Fruit fly (Drosophila melanogaster): ENCODE results near the gene Rrp40.

Gene Rrp40

dm6 chr2L:1728620-1728944 is at the start of gene Rrp40:
Rrp40 (plus strand) TSS chr2L:1728732.
- TF ChIP-seq CG3995 (GFP tag; optimal IDR thresholded peaks at IDR 0.05) (peak; percentile 5), sr (GFP tag; IDR thresholded peaks at IDR 0.05) (no peak), sna (GFP tag; IDR thresholded peaks at IDR 0.05; ENCODE audit: partially characterized antibody) (0 out of 2 replicates have a peak, but pooled peaks have one; percentile 22), Meics (GFP tag; optimal IDR thresholded peaks at IDR 0.05) (no peak), CG6791 (GFP tag; IDR thresholded peaks at IDR 0.05; ENCODE audit: partially characterized antibody) (0 out of 3 replicates have a peak, but pooled peaks have one; percentile 8), CG14710 (tag; optimal IDR thresholded peaks at IDR 0.05) (peak; percentile 4), Pdp1 (GFP tag; optimal IDR thresholded peaks at IDR 0.05) (no peak), E2f2 (GFP tag; IDR thresholded peaks at IDR 0.05) (peak; percentile 85), dm (GFP tag; optimal IDR thresholded peaks at IDR 0.05) (peak; percentile 66), twi (tag; optimal IDR thresholded peaks at IDR 0.05) (peak; percentile 50), phol (tag; optimal IDR thresholded peaks at IDR 0.05) (no peak), CG1603 (tag; optimal IDR thresholded peaks at IDR 0.05) (peak; percentile 33), CG17186 (GFP tag; optimal IDR thresholded peaks at IDR 0.05) (peak; percentile 38), amos (GFP tag; IDR thresholded peaks at IDR 0.05; ENCODE audit: partially characterized antibody) (no peak), Dp (GFP tag; optimal IDR thresholded peaks at IDR 0.05) (peak; percentile 82), CG34422 (GFP tag; IDR thresholded peaks at IDR 0.05) (peak; percentile 38; the same call in 1 of the 3 replicates), pzg (GFP tag; optimal IDR thresholded peaks at IDR 0.05) (peak; percentile 60), Med (GFP tag) (peak; percentile 80), tll (GFP tag; optimal IDR thresholded peaks at IDR 0.05) (peak in 1 of 2 experiments; percentile 54), slbo (GFP tag; IDR thresholded peaks at IDR 0.05) (peak; percentile 17; the same call in 1 of the 2 replicates), Aef1 (GFP tag; IDR thresholded peaks at IDR 0.05) (no peak), CTCF (GFP tag; optimal IDR thresholded peaks at IDR 0.05) (peak; percentile 12), CG8290 (GFP tag; optimal IDR thresholded peaks at IDR 0.05) (no peak), CG8290 (tag; optimal IDR thresholded peaks at IDR 0.05) (no peak), NK7.1 (GFP tag; optimal IDR thresholded peaks at IDR 0.05) (no peak), Rfx (GFP tag; IDR thresholded peaks at IDR 0.05) (0 out of 2 replicates have a peak, but pooled peaks have one; percentile 7), CG10267 (tag; optimal IDR thresholded peaks at IDR 0.05) (peak; percentile 94), Max (GFP tag; optimal IDR thresholded peaks at IDR 0.05) (peak; percentile 3), CG7372 (GFP tag; IDR thresholded peaks at IDR 0.05) (no peak), Dll (GFP tag; IDR thresholded peaks at IDR 0.05; ENCODE audit: partially characterized antibody) (no peak), CG7928 (GFP tag; optimal IDR thresholded peaks at IDR 0.05) (peak; percentile 91), MBD-R2 (GFP tag; IDR thresholded peaks at IDR 0.05) (peak; percentile 74), stwl (tag; optimal IDR thresholded peaks at IDR 0.05) (peak; percentile 71), CG2889 (GFP tag; IDR thresholded peaks at IDR 0.05) (no peak), CG13287 (GFP tag; IDR thresholded peaks at IDR 0.05; ENCODE audit: partially characterized antibody) (peak; percentile 21; the same call in 1 of the 2 replicates), CG5180 (GFP tag; optimal IDR thresholded peaks at IDR 0.05) (no peak), vvl (GFP tag; IDR thresholded peaks at IDR 0.05) (peak; percentile 48), trem (tag; optimal IDR thresholded peaks at IDR 0.05) (peak; percentile 14), CG12659 (GFP tag; optimal IDR thresholded peaks at IDR 0.05) (peak; percentile 38), cg (GFP tag; optimal IDR thresholded peaks at IDR 0.05) (peak; percentile 49), crp (GFP tag; optimal IDR thresholded peaks at IDR 0.05) (peak; percentile 55 to 96), Oli (tag; optimal IDR thresholded peaks at IDR 0.05) (peak; percentile 13)

All from whole organism, embryonic.